Worm (Caenorhabditis elegans) whole organism, L1 larva: ENCODE results near the gene str-178.

Source experiments
- C34B4.2 ChIP-seq: sonication (generic microtip); optimal IDR thresholded peaks from 2 replicates; lab custom pipeline; 2017; ENCODE audit warnings: mild to moderate bottlenecking, missing genetic modification characterization, missing compliant biosample characterization
- F16B12.6 ChIP-seq: fragments of 150-350 bp; optimal IDR thresholded peaks from 2 replicates; lab custom pipeline; 2014; ENCODE audit warnings: missing biosample characterization, missing genetic modification characterization
- Y116A8C.19 ChIP-seq: sonication (generic microtip); optimal IDR thresholded peaks from 2 replicates; lab custom pipeline; 2016; ENCODE audit warnings: missing compliant biosample characterization, missing genetic modification characterization, borderline replicate concordance
- blmp-1 ChIP-seq: fragments of 150-350 bp; optimal IDR thresholded peaks from 2 replicates; lab custom pipeline; 2014; ENCODE audit warnings: missing biosample characterization, missing genetic modification characterization
- ceh-8 ChIP-seq: fragments of 200-800 bp; sonication (Bioruptor generic); optimal IDR thresholded peaks from 2 replicates; lab custom pipeline; 2018; ENCODE audit warnings: mild to moderate bottlenecking, missing genetic modification characterization, moderate library complexity, missing compliant biosample characterization
- ceh-88 ChIP-seq: fragments of 200-800 bp; sonication (Bioruptor generic); IDR thresholded peaks from 2 replicates; pipeline ENCODE4 v1.3.6; 2022; ENCODE audit warnings: missing genetic modification characterization, missing compliant biosample characterization
- ceh-90 ChIP-seq: sonication (generic microtip); optimal IDR thresholded peaks from 2 replicates; lab custom pipeline; 2016; ENCODE audit warnings: missing genetic modification characterization, missing compliant biosample characterization
- dpl-1 ChIP-seq, 3 experiments: fragments of 150-350 bp in 2 of 3; sonication (generic microtip) in 1 of 3; optimal IDR thresholded peaks; 2 replicates each; lab custom pipeline; 2014 to 2017; ENCODE audit warnings: missing biosample characterization in 3 of 3, missing genetic modification characterization in 3 of 3, missing genetic modification reagents in 3 of 3
- efl-1 ChIP-seq, 4 experiments: fragments of 150-350 bp; optimal IDR thresholded peaks in 3 of 4; peaks in 1 of 4; 1 replicate in 1 of 4; 2 replicates in 3 of 4; lab custom pipeline; 2014; ENCODE audit warnings: missing biosample characterization in 2 of 4, missing genetic modification characterization in 2 of 4, missing genetic modification reagents in 2 of 4
- elt-3 ChIP-seq, 6 experiments: fragments of 150-350 bp in 1 of 6; sonication (generic microtip); optimal IDR thresholded peaks; 2 replicates each; lab custom pipeline; 2017 to 2018; ENCODE audit warnings: missing biosample characterization in 6 of 6, missing genetic modification characterization in 6 of 6, inconsistent platforms in 1 of 6
- fkh-8 ChIP-seq: sonication (generic microtip); optimal IDR thresholded peaks from 2 replicates; lab custom pipeline; 2016; ENCODE audit warnings: mild to moderate bottlenecking, missing genetic modification characterization, missing compliant biosample characterization
- hlh-17 ChIP-seq: fragments of 200-800 bp; sonication (Bioruptor generic); optimal IDR thresholded peaks from 2 replicates; lab custom pipeline; 2018; ENCODE audit warnings: missing genetic modification characterization, mild to moderate bottlenecking, missing compliant biosample characterization, moderate library complexity, borderline replicate concordance
- hlh-4 ChIP-seq: sonication (generic microtip); optimal IDR thresholded peaks from 2 replicates; lab custom pipeline; 2016; ENCODE audit warnings: mild to moderate bottlenecking, missing genetic modification characterization, missing compliant biosample characterization
- irx-1 ChIP-seq: sonication (generic microtip); optimal IDR thresholded peaks from 2 replicates; lab custom pipeline; 2016; ENCODE audit warnings: missing genetic modification characterization, missing compliant biosample characterization
- jun-1 ChIP-seq: fragments of 150-350 bp; optimal IDR thresholded peaks from 2 replicates; lab custom pipeline; 2014; ENCODE audit warnings: missing biosample characterization, missing genetic modification reagents, missing genetic modification characterization
- lin-39 ChIP-seq: fragments of 150-350 bp; optimal IDR thresholded peaks from 2 replicates; lab custom pipeline; 2014; ENCODE audit warnings: missing biosample characterization, missing genetic modification reagents, missing genetic modification characterization
- mef-2 ChIP-seq: fragments of 150-350 bp; optimal IDR thresholded peaks from 2 replicates; lab custom pipeline; 2014; ENCODE audit warnings: missing biosample characterization, missing genetic modification characterization
- mep-1 ChIP-seq: fragments of 150-350 bp; optimal IDR thresholded peaks from 2 replicates; lab custom pipeline; 2014; ENCODE audit warnings: missing biosample characterization, missing genetic modification characterization
- nhr-237 ChIP-seq: fragments of 150-350 bp; optimal IDR thresholded peaks from 2 replicates; lab custom pipeline; 2014; ENCODE audit warnings: missing biosample characterization, missing genetic modification characterization
- nhr-47 ChIP-seq: sonication (generic microtip); optimal IDR thresholded peaks from 2 replicates; lab custom pipeline; 2016; ENCODE audit warnings: mild to moderate bottlenecking, missing genetic modification characterization, moderate library complexity, missing compliant biosample characterization
- nhr-77 ChIP-seq: fragments of 150-350 bp; optimal IDR thresholded peaks from 2 replicates; lab custom pipeline; 2014; ENCODE audit warnings: missing biosample characterization, missing genetic modification characterization
- nhr-84 ChIP-seq: sonication (generic microtip); optimal IDR thresholded peaks from 2 replicates; lab custom pipeline; 2017; ENCODE audit warnings: missing biosample characterization, missing genetic modification characterization
- nhr-90 ChIP-seq: sonication (generic microtip); optimal IDR thresholded peaks from 2 replicates; lab custom pipeline; 2016; ENCODE audit warnings: mild to moderate bottlenecking, missing genetic modification characterization, missing compliant biosample characterization; ENCODE audit not compliant: poor library complexity
- pag-3 ChIP-seq: sonication (generic microtip); optimal IDR thresholded peaks from 2 replicates; lab custom pipeline; 2017; ENCODE audit warnings: missing genetic modification characterization, mild to moderate bottlenecking, missing compliant biosample characterization, antibody characterized with exemption, borderline replicate concordance; ENCODE audit not compliant: insufficient read depth
- skn-1 ChIP-seq: fragments of 150-350 bp; optimal IDR thresholded peaks from 2 replicates; lab custom pipeline; 2014; ENCODE audit warnings: missing biosample characterization, missing genetic modification characterization
- sptf-1 ChIP-seq: fragments of 150-350 bp; optimal IDR thresholded peaks from 2 replicates; lab custom pipeline; 2014; ENCODE audit warnings: missing biosample characterization, missing genetic modification characterization
- sup-37 ChIP-seq: fragments of 200-800 bp; sonication (Bioruptor generic); optimal IDR thresholded peaks from 2 replicates; lab custom pipeline; 2018; ENCODE audit warnings: mild to moderate bottlenecking, missing genetic modification characterization, missing compliant biosample characterization
- unc-30 ChIP-seq: sonication (generic microtip); optimal IDR thresholded peaks from 2 replicates; lab custom pipeline; 2017; ENCODE audit warnings: missing biosample characterization, missing genetic modification characterization
- zip-4 ChIP-seq: fragments of 200-800 bp; sonication (Bioruptor generic); optimal IDR thresholded peaks from 2 replicates; lab custom pipeline; 2018; ENCODE audit warnings: mild to moderate bottlenecking, missing genetic modification characterization, moderate library complexity, missing compliant biosample characterization
- ztf-11 ChIP-seq, 2 experiments: sonication (generic microtip); optimal IDR thresholded peaks; 2 replicates each; lab custom pipeline; 2016 to 2017; ENCODE audit warnings: missing genetic modification characterization in 2 of 2, missing biosample characterization in 1 of 2, missing compliant biosample characterization in 1 of 2
- ztf-4 ChIP-seq: fragments of 150-350 bp; optimal IDR thresholded peaks from 2 replicates; lab custom pipeline; 2014; ENCODE audit warnings: missing biosample characterization, missing genetic modification characterization

str-178 gene

DNA sequence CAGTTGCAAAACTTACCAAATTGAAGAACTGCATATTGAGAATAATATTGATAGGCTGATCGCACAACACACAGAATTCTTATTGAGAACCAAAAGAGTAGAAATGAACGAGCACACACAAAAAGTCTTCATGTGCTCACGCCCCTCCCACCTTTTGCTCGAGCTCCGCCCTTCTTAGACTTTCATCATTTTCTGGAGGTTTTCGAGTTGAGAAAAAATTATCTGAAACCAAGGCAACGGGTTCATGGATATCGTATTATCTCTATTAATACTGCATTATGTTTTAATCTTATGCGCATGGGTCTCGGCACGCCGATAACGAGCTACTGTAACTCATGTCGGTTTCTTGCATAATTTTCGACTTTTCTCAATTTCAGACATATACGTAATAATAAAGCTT is 9.5 kb upstream of the str-178 start, which contains the start of gene R11D1.12:
TSS of gene R11D1.12 (minus strand) at position 101 of the 400 bp plus-strand sequence.
- TF ChIP-seq ceh-90 (tag; lab: Kevin White, UChicago) = no peak
- no peak for TF ChIP-seq jun-1 (tag; lab: Kevin White, UChicago)
- TF ChIP-seq unc-30 (tag; lab: Kevin White, UChicago) = no peak
- no peak for TF ChIP-seq mep-1 (tag; lab: Kevin White, UChicago)
- no peak for TF ChIP-seq elt-3 (tag; optimal IDR thresholded peaks at IDR 0.05; lab: Kevin White, UChicago)
- no peak for TF ChIP-seq Y116A8C.19 (tag; lab: Kevin White, UChicago)
- TF ChIP-seq dpl-1 (GFP tag; optimal IDR thresholded peaks at IDR 0.05; lab: Kevin White, UChicago) = no peak

- TF ChIP-seq hlh-4 (tag; lab: Kevin White, UChicago) = peak; percentile 68
- no peak for TF ChIP-seq mep-1 (tag; lab: Kevin White, UChicago)
- TF ChIP-seq nhr-47 (tag; lab: Kevin White, UChicago) = no peak
- no peak for TF ChIP-seq blmp-1 (tag; lab: Kevin White, UChicago)
- no peak for TF ChIP-seq efl-1 (optimal IDR thresholded peaks at IDR 0.05; lab: Kevin White, UChicago)
- no peak for TF ChIP-seq efl-1 (GFP tag; optimal IDR thresholded peaks at IDR 0.05 in 1 of 2; lab: Kevin White, UChicago)
- no peak for TF ChIP-seq F16B12.6 (tag; lab: Kevin White, UChicago)
Observed at ce11 chrV:12719713-12720112, 3.4 kb upstream of the str-178 start, which contains the start of gene R11D1.7. R11D1.7 (plus strand) TSS chrV:12720013.

- TF ChIP-seq nhr-84 (tag; lab: Kevin White, UChicago) (no peak), unc-30 (tag; lab: Kevin White, UChicago) (no peak), nhr-77 (tag; lab: Kevin White, UChicago) (no peak), fkh-8 (no peak)
Observed at ce11 chrV:12718622-12719021, 2.3 kb upstream of the str-178 start, which contains the start of gene str-181. str-181 (minus strand) TSS chrV:12718722.

- no peak for TF ChIP-seq nhr-237 (tag; lab: Kevin White, UChicago)
- TF ChIP-seq elt-3 (tag; optimal IDR thresholded peaks at IDR 0.05; lab: Kevin White, UChicago) = no peak
Observed at ce11 chrV:12714120-12714519, 2.2 kb downstream of the str-178 start, which contains the start of gene R11D1.4. R11D1.4 (minus strand) TSS chrV:12714220.

ce11 chrV:12711999-12712398 is 4.3 kb downstream of the str-178 start, which contains the start of gene R11D1.3:
R11D1.3 (minus strand) TSS chrV:12712099.
- TF ChIP-seq ztf-11 (tag; optimal IDR thresholded peaks at IDR 0.05; lab: Kevin White, UChicago) (no peak), mef-2 (no peak), sptf-1 (tag; lab: Kevin White, UChicago) (no peak), skn-1 (tag; lab: Kevin White, UChicago) (no peak), pag-3 (tag; lab: Kevin White, UChicago) (no peak), C34B4.2 (no peak), nhr-90 (tag; lab: Kevin White, UChicago) (no peak), nhr-237 (tag; lab: Kevin White, UChicago) (no peak), zip-4 (no peak), nhr-47 (tag; lab: Kevin White, UChicago) (no peak), sup-37 (GFP tag; lab: Kevin White, UChicago) (no peak), ztf-4 (no peak), lin-39 (tag; lab: Kevin White, UChicago) (no peak), ceh-88 (GFP tag; lab: Robert Waterston, UW) (no peak), elt-3 (tag; optimal IDR thresholded peaks at IDR 0.05; lab: Kevin White, UChicago) (no peak), irx-1 (tag; lab: Kevin White, UChicago) (no peak), ceh-8 (GFP tag; lab: Kevin White, UChicago) (no peak), mep-1 (tag; lab: Kevin White, UChicago) (no peak)

DNA sequence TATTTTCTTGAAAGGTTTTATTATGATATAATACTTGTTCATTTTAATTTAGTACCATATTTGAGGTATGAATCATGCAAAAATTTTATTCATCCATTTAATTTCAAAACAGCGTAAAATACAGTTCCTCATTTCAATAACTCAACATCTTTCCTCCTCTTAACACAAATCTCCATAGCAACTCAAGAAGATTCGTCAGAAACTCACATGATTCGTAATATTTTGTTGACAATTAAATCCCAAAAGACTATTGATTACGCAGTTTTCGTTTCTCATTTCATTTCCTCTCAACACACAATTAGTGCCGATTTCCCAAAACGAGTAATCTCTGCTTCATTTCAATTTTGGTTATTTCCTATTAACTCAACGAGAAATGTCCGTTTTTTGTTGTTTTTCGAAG is 8.0 kb downstream of the str-178 start, which contains the start of gene R11D1.2:
TSS of gene R11D1.2 (plus strand) at position 301 of the 400 bp plus-strand sequence.
- TF ChIP-seq ceh-8 (GFP tag; lab: Kevin White, UChicago) (peak; percentile 1), efl-1 (optimal IDR thresholded peaks at IDR 0.05; lab: Kevin White, UChicago) (no peak), efl-1 (GFP tag; optimal IDR thresholded peaks at IDR 0.05 in 1 of 2; lab: Kevin White, UChicago) (peak in 1 of 2 experiments; percentile 77), hlh-17 (GFP tag; lab: Kevin White, UChicago) (no peak)
